Worm (Caenorhabditis elegans) whole organism, L1 larva: ENCODE data around the gene Y73F8A.23.

Source experiments
- efl-3 ChIP-seq: fragments of 200-800 bp; sonication (Bioruptor generic); optimal IDR thresholded peaks from 2 replicates; lab custom pipeline; 2018; ENCODE audit warnings: mild to moderate bottlenecking, missing genetic modification characterization, missing compliant biosample characterization
- swsn-7 ChIP-seq: sonication (generic microtip); optimal IDR thresholded peaks from 2 replicates; lab custom pipeline; 2016; ENCODE audit warnings: missing genetic modification characterization, missing compliant biosample characterization

DNA sequence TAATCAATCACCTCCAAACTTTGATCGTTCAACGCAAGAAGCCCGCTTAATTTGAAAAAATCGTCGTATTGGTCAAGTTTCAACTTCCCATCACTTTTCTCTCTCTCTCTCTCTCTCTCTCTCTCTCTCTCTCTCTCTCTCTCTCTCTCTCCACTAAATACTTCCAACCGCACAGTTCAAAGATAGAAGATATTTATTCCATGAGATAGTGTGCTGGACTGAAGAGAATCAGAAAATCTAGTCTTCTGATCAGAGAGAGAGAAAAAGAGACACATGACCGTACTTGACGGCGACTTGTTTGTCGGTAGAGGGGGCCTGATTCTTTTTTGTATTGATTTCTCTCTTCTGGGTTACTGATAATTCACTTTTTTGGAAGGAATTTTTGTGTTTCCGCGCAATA lies 45.7 kb downstream of the Y73F8A.23 start:
- TF ChIP-seq efl-3 (GFP tag; lab: Kevin White, UChicago) = no peak
- peak; percentile 23 for TF ChIP-seq swsn-7 (tag; lab: Kevin White, UChicago)
